Fruit fly (Drosophila melanogaster): ENCODE data around the gene CG17264.

DNA sequence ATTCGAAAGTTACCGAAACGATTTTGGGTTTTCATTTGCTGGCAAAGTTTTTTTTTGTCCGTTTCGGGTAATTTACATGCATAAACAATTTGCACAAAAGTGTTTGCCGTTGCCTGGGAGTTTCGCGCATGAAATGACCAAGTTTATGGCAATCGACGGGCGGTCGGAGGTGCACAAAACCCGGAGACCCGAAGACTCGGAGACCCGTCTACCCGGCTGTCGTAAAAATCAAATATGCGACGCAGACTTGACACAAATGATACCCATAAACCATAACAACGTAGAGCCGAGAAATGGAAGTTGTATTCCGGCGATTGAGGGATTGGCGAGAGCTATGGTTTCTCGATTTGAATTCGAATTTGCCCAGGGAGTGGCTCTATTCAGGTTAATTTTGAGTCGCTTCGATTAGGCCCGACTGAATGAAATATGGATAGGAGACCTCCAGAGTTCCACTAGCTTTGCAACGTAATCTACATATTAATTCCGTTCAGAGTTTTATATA lies 11.3 kb upstream of the CG17264 start:
- no peak for TF ChIP-seq CG8478 (optimal IDR thresholded peaks at IDR 0.05)
- TF ChIP-seq CTCF (optimal IDR thresholded peaks at IDR 0.05): no peak
